Fruit fly (Drosophila melanogaster) whole organism, embryonic: ENCODE data around the gene Snapin.

Source experiments
- Adf1 ChIP-seq: fragments of 200-800 bp; sonication (Bioruptor generic); IDR thresholded peaks from 2 replicates; pipeline ENCODE4 v1.3.6; 2022; ENCODE audit warnings: missing biosample characterization, missing genetic modification characterization
- B-H2 ChIP-seq: fragments of 200-800 bp; sonication (Bioruptor generic); optimal IDR thresholded peaks from 2 replicates; lab custom pipeline; 2018; ENCODE audit warnings: missing biosample characterization, mild to moderate bottlenecking, missing genetic modification characterization
- CG10267 ChIP-seq: fragments of 200-800 bp; sonication (Bioruptor generic); optimal IDR thresholded peaks from 2 replicates; lab custom pipeline; 2018; ENCODE audit warnings: missing biosample characterization, mild to moderate bottlenecking, missing genetic modification characterization, moderate library complexity
- CG12236 ChIP-seq: fragments of 200-800 bp; sonication (Bioruptor generic); optimal IDR thresholded peaks from 2 replicates; lab custom pipeline; 2016; ENCODE audit warnings: missing biosample characterization, missing genetic modification characterization
- CG13624 ChIP-seq: fragments of 200-800 bp; sonication (Bioruptor generic); optimal IDR thresholded peaks from 2 replicates; lab custom pipeline; 2016; ENCODE audit warnings: missing biosample characterization, missing genetic modification characterization
- CG1602 ChIP-seq: fragments of 200-800 bp; sonication (Bioruptor generic); optimal IDR thresholded peaks from 3 replicates; lab custom pipeline; 2016; ENCODE audit warnings: missing biosample characterization, missing genetic modification characterization
- CG17186 ChIP-seq: fragments of 200-800 bp; sonication (Bioruptor generic); optimal IDR thresholded peaks from 3 replicates; lab custom pipeline; 2017; ENCODE audit warnings: missing biosample characterization, missing genetic modification reagents, missing genetic modification characterization
- CG17361 ChIP-seq: fragments of 200-800 bp; sonication (Bioruptor generic); IDR thresholded peaks from 3 replicates; pipeline ENCODE4 v1.3.6; 2022; ENCODE audit warnings: missing biosample characterization, missing genetic modification characterization
- CG1832 ChIP-seq: fragments of 200-800 bp; sonication (Bioruptor generic); optimal IDR thresholded peaks from 2 replicates; lab custom pipeline; 2017; ENCODE audit warnings: missing biosample characterization, mild to moderate bottlenecking, missing genetic modification characterization, inconsistent platforms
- CG18599 ChIP-seq: fragments of 200-800 bp; sonication (Bioruptor generic); optimal IDR thresholded peaks from 3 replicates; lab custom pipeline; 2017; ENCODE audit warnings: missing biosample characterization, missing genetic modification characterization, mild to moderate bottlenecking, moderate library complexity, missing genetic modification reagents
- CG2712 ChIP-seq: fragments of 200-800 bp; optimal IDR thresholded peaks from 3 replicates; lab custom pipeline; 2019; ENCODE audit warnings: missing biosample characterization, mild to moderate bottlenecking, missing genetic modification characterization, moderate library complexity
- CG2889 ChIP-seq: fragments of 200-800 bp; sonication (Bioruptor generic); IDR thresholded peaks from 3 replicates; pipeline ENCODE4 v1.3.6; 2022; ENCODE audit warnings: missing biosample characterization, missing genetic modification characterization
- CG31388 ChIP-seq: fragments of 200-800 bp; sonication (Bioruptor generic); optimal IDR thresholded peaks from 2 replicates; lab custom pipeline; 2016; ENCODE audit warnings: missing biosample characterization, missing genetic modification characterization
- CG32532 ChIP-seq: fragments of 200-800 bp; sonication (Bioruptor generic); IDR thresholded peaks from 2 replicates; pipeline ENCODE4 v1.3.6; 2022; ENCODE audit warnings: missing biosample characterization, missing genetic modification characterization
- CG33213 ChIP-seq: fragments of 200-800 bp; sonication (Bioruptor generic); optimal IDR thresholded peaks from 3 replicates; lab custom pipeline; 2016; ENCODE audit warnings: missing biosample characterization, missing genetic modification characterization
- CG34224 ChIP-seq: fragments of 200-800 bp; sonication (Bioruptor generic); IDR thresholded peaks from 3 replicates; pipeline ENCODE4 v1.3.6; 2022; ENCODE audit warnings: missing biosample characterization, missing genetic modification characterization; ENCODE audit not compliant: partially characterized antibody
- CG34376 ChIP-seq: fragments of 200-800 bp; sonication (Bioruptor generic); optimal IDR thresholded peaks from 2 replicates; lab custom pipeline; 2018; ENCODE audit warnings: missing biosample characterization, mild to moderate bottlenecking, missing genetic modification characterization
- CG6791 ChIP-seq: fragments of 200-800 bp; sonication (Bioruptor generic); IDR thresholded peaks from 3 replicates; pipeline ENCODE4 v1.3.6; 2022; ENCODE audit warnings: missing biosample characterization, missing genetic modification characterization; ENCODE audit not compliant: partially characterized antibody
- CG7271 ChIP-seq: fragments of 200-800 bp; sonication (Bioruptor generic); optimal IDR thresholded peaks from 2 replicates; lab custom pipeline; 2018; ENCODE audit warnings: missing biosample characterization, mild to moderate bottlenecking, missing genetic modification characterization, moderate library complexity
- CG8944 ChIP-seq: fragments of 200-800 bp; sonication (Bioruptor generic); optimal IDR thresholded peaks from 3 replicates; lab custom pipeline; 2016; ENCODE audit warnings: missing biosample characterization, missing genetic modification characterization
- Drgx ChIP-seq: fragments of 200-800 bp; sonication (Bioruptor generic); IDR thresholded peaks from 2 replicates; pipeline ENCODE4 v1.3.6; 2022; ENCODE audit warnings: missing biosample characterization, missing genetic modification characterization
- HLH54F ChIP-seq: fragments of 200-800 bp; sonication (Bioruptor generic); optimal IDR thresholded peaks from 3 replicates; lab custom pipeline; 2016; ENCODE audit warnings: missing biosample characterization, missing genetic modification characterization
- HLHmδ ChIP-seq: fragments of 200-800 bp; sonication (Bioruptor generic); optimal IDR thresholded peaks from 2 replicates; lab custom pipeline; 2018; ENCODE audit warnings: missing biosample characterization, mild to moderate bottlenecking, missing genetic modification characterization, moderate library complexity
- HmgD ChIP-seq: fragments of 200-800 bp; sonication (Bioruptor generic); optimal IDR thresholded peaks from 3 replicates; lab custom pipeline; 2016; ENCODE audit warnings: missing biosample characterization, missing genetic modification characterization
- Hr78 ChIP-seq, 2 experiments: fragments of 200-800 bp in 1 of 2; fragments of >200 bp in 1 of 2; sonication (Bioruptor generic) in 1 of 2; optimal IDR thresholded peaks; 2 replicates each; lab custom pipeline; 2017 to 2019; ENCODE audit warnings: missing biosample characterization in 2 of 2, missing genetic modification characterization in 2 of 2, mild to moderate bottlenecking in 1 of 2, moderate library complexity in 1 of 2
- Med ChIP-seq: fragments of 200-800 bp; sonication (Bioruptor generic); peaks from one replicate; lab custom pipeline; 2016; ENCODE audit warnings: missing biosample characterization, missing genetic modification characterization, mild to moderate bottlenecking, inconsistent platforms, moderate library complexity
- NFAT ChIP-seq: fragments of 200-800 bp; sonication (Bioruptor generic); IDR thresholded peaks from 2 replicates; pipeline ENCODE4 v1.3.6; 2022; ENCODE audit warnings: missing biosample characterization, missing genetic modification characterization
- Nf-YB ChIP-seq: fragments of 200-800 bp; sonication (Bioruptor generic); optimal IDR thresholded peaks from 3 replicates; lab custom pipeline; 2019; ENCODE audit warnings: missing biosample characterization, mild to moderate bottlenecking, missing genetic modification characterization, moderate library complexity
- Ravus ChIP-seq: fragments of 200-800 bp; sonication (Bioruptor generic); IDR thresholded peaks from 2 replicates; pipeline ENCODE4 v1.3.6; 2022; ENCODE audit warnings: missing biosample characterization, missing genetic modification characterization
- Xrp1 ChIP-seq: fragments of 200-800 bp; sonication (Bioruptor generic); IDR thresholded peaks from 2 replicates; pipeline ENCODE4 v1.3.6; 2022; ENCODE audit warnings: missing biosample characterization, missing genetic modification characterization
- aop ChIP-seq: fragments of 200-800 bp; sonication (Bioruptor generic); IDR thresholded peaks from 2 replicates; pipeline ENCODE4 v1.3.6; 2022; ENCODE audit warnings: missing biosample characterization, missing genetic modification characterization
- bsh ChIP-seq, 2 experiments: fragments of 200-800 bp; sonication (Bioruptor generic); optimal IDR thresholded peaks; 2 replicates each; lab custom pipeline; 2017 to 2018; ENCODE audit warnings: mild to moderate bottlenecking in 2 of 2, missing biosample characterization in 2 of 2, missing genetic modification characterization in 2 of 2, moderate library complexity in 1 of 2
- cg ChIP-seq: fragments of 200-800 bp; sonication (Bioruptor generic); optimal IDR thresholded peaks from 3 replicates; lab custom pipeline; 2019; ENCODE audit warnings: missing biosample characterization, mild to moderate bottlenecking, missing genetic modification characterization, moderate library complexity
- chinmo ChIP-seq: fragments of 200-800 bp; sonication (Bioruptor generic); IDR thresholded peaks from 4 replicates; pipeline ENCODE4 v1.3.6; 2022; ENCODE audit warnings: missing biosample characterization, missing genetic modification characterization; ENCODE audit not compliant: partially characterized antibody
- ci ChIP-seq: fragments of 200-800 bp; sonication (Bioruptor generic); IDR thresholded peaks from 3 replicates; pipeline ENCODE4 v1.3.6; 2022; ENCODE audit warnings: missing biosample characterization, missing genetic modification characterization
- corto ChIP-seq: fragments of 200-800 bp; sonication (Bioruptor generic); optimal IDR thresholded peaks from 2 replicates; lab custom pipeline; 2016; ENCODE audit warnings: missing biosample characterization, mild to moderate bottlenecking, missing genetic modification characterization, moderate library complexity
- crol ChIP-seq: fragments of 200-800 bp; sonication (Bioruptor generic); IDR thresholded peaks from 2 replicates; pipeline ENCODE4 v1.3.6; 2022; ENCODE audit warnings: missing biosample characterization, missing genetic modification characterization
- cwo ChIP-seq: fragments of 200-800 bp; sonication (Bioruptor generic); optimal IDR thresholded peaks from 3 replicates; lab custom pipeline; 2017; ENCODE audit warnings: missing biosample characterization, missing genetic modification characterization, mild to moderate bottlenecking, moderate library complexity, missing genetic modification reagents
- ftz-f1 ChIP-seq: fragments of 200-800 bp; sonication (Bioruptor generic); optimal IDR thresholded peaks from 2 replicates; lab custom pipeline; 2016; ENCODE audit warnings: missing biosample characterization, missing genetic modification characterization
- gsb ChIP-seq: fragments of 200-800 bp; sonication (Bioruptor generic); IDR thresholded peaks from 2 replicates; pipeline ENCODE4 v1.3.6; 2022; ENCODE audit warnings: missing biosample characterization, missing genetic modification characterization
- lab ChIP-seq: fragments of 200-800 bp; sonication (Bioruptor generic); optimal IDR thresholded peaks from 3 replicates; lab custom pipeline; 2017; ENCODE audit warnings: missing biosample characterization, missing genetic modification characterization, mild to moderate bottlenecking, moderate library complexity, missing genetic modification reagents
- lilli ChIP-seq: fragments of 200-800 bp; sonication (Bioruptor generic); optimal IDR thresholded peaks from 3 replicates; lab custom pipeline; 2016; ENCODE audit warnings: missing biosample characterization, missing genetic modification characterization
- mam ChIP-seq: fragments of 200-800 bp; sonication (Bioruptor generic); optimal IDR thresholded peaks from 3 replicates; lab custom pipeline; 2016; ENCODE audit warnings: missing biosample characterization, missing genetic modification characterization
- nom ChIP-seq: fragments of 200-800 bp; sonication (Bioruptor generic); optimal IDR thresholded peaks from 2 replicates; lab custom pipeline; 2017; ENCODE audit warnings: missing biosample characterization, missing genetic modification characterization, mild to moderate bottlenecking, moderate library complexity, missing genetic modification reagents
- slbo ChIP-seq: fragments of 200-800 bp; sonication (Bioruptor generic); IDR thresholded peaks from 2 replicates; pipeline ENCODE4 v1.3.6; 2022; ENCODE audit warnings: missing biosample characterization, missing genetic modification characterization
- twi ChIP-seq: fragments of 200-800 bp; optimal IDR thresholded peaks from 2 replicates; lab custom pipeline; 2019; ENCODE audit warnings: missing biosample characterization, mild to moderate bottlenecking, missing genetic modification characterization, moderate library complexity

Snapin gene

DNA sequence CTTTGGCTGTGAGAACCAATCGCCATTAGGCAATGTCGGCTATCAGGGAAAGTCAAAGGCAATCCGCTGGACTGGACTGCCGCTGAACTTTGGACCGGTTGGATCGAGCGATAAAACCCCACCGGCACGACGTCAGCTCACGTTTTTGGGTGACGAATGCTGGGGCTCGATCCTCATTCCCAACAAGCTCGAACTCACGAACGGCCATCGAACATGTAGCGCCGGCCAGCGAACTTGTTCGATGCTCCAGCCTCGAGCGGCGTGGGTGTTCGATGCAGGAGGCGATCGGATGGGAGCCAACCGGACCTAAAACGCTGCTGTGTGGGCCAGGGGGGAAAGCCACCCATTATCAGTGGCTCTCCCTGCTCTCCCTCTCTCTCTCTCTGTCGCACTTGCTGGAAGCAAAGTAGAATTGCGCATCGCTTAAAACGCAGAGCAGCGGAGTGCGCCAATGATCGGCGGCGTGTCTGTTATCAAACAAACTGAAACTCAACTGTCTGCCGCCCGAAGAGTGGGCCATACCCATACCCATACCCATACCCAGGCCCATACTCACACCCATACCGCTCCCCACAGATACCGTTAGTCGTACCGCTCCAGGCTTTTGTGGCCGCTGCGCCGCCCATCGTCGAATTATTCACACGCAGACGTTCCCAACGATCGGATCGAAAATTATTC is 45.3 kb upstream of the Snapin start, which contains the start of gene daw (continued):
- TF ChIP-seq Med = peak; percentile 60
- TF ChIP-seq ftz-f1 (GFP tag; lab: Kevin White, UChicago) = peak; percentile 11
- peak; percentile 60 for TF ChIP-seq lab
- TF ChIP-seq CG1832 (GFP tag; lab: Kevin White, UChicago) = peak; percentile 20
- TF ChIP-seq HLHmδ = no peak
- TF ChIP-seq mam = no peak
- TF ChIP-seq Xrp1 = no peak
- 0 out of 3 replicates have a peak, but pooled peaks have one; percentile 42 for TF ChIP-seq ci
- no peak for TF ChIP-seq CG7271
- TF ChIP-seq Hr78 (GFP tag; optimal IDR thresholded peaks at IDR 0.05; lab: Kevin White, UChicago) = peak in 1 of 2 experiments; percentile 23
- TF ChIP-seq CG12236 (GFP tag; lab: Kevin White, UChicago) = no peak
- no peak for TF ChIP-seq gsb
- peak; percentile 97 for TF ChIP-seq nom (GFP tag; lab: Kevin White, UChicago)
- TF ChIP-seq Ravus = no peak
- TF ChIP-seq Adf1 (GFP tag; lab: Robert Waterston, UW) = peak; percentile 49; the same call in 1 of the 2 replicates
- peak; percentile 12 for TF ChIP-seq CG18599 (GFP tag; lab: Kevin White, UChicago)
- TF ChIP-seq CG17186 (GFP tag; lab: Kevin White, UChicago) = no peak
- no peak for TF ChIP-seq lilli (GFP tag; lab: Kevin White, UChicago)
- peak; percentile 81 for TF ChIP-seq CG13624 (GFP tag; lab: Kevin White, UChicago)
- TF ChIP-seq CG6791 (GFP tag; lab: Robert Waterston, UW) = no peak
- TF ChIP-seq CG8944 (GFP tag; lab: Kevin White, UChicago) = no peak
- TF ChIP-seq CG17361 (GFP tag; lab: Robert Waterston, UW) = no peak
- TF ChIP-seq CG32532 = peak; percentile 9; the same call in 1 of the 2 replicates
- peak; percentile 13; the same call in 1 of the 3 replicates for TF ChIP-seq CG34224 (GFP tag; lab: Robert Waterston, UW)
- TF ChIP-seq cwo (GFP tag; lab: Kevin White, UChicago) = peak; percentile 86
- TF ChIP-seq chinmo (GFP tag; lab: Robert Waterston, UW) = no peak; the same call in 2 of the 4 replicates
- TF ChIP-seq crol = peak; percentile 90
- TF ChIP-seq aop = peak; percentile 39; the same call in 1 of the 2 replicates
- TF ChIP-seq CG34376 (GFP tag; lab: Kevin White, UChicago) = peak; percentile 85
- TF ChIP-seq Drgx = 0 out of 2 replicates have a peak, but pooled peaks have one; percentile 24
- no peak for TF ChIP-seq CG10267 (tag; lab: Kevin White, UChicago)
- no peak for TF ChIP-seq cg
- TF ChIP-seq bsh (GFP tag; optimal IDR thresholded peaks at IDR 0.05; lab: Kevin White, UChicago) = peak in 1 of 2 experiments; percentile 77
- no peak for TF ChIP-seq slbo (GFP tag; lab: Robert Waterston, UW)
- no peak for TF ChIP-seq CG2889 (GFP tag; lab: Robert Waterston, UW)
- TF ChIP-seq CG1602 (GFP tag; lab: Kevin White, UChicago) = no peak
- peak; percentile 74 for TF ChIP-seq Nf-YB (GFP tag; lab: Kevin White, UChicago)
- TF ChIP-seq B-H2 (GFP tag; lab: Kevin White, UChicago) = no peak
- no peak for TF ChIP-seq twi (tag; lab: Kevin White, UChicago)
- TF ChIP-seq HLH54F (GFP tag; lab: Kevin White, UChicago) = no peak
- no peak for TF ChIP-seq corto
- TF ChIP-seq CG31388 (GFP tag; lab: Kevin White, UChicago) = no peak
- peak; percentile 25; the same call in 1 of the 2 replicates for TF ChIP-seq NFAT (GFP tag; lab: Robert Waterston, UW)
- TF ChIP-seq CG2712 (tag; lab: Kevin White, UChicago) = no peak
- TF ChIP-seq CG33213 (GFP tag; lab: Kevin White, UChicago) = no peak
- TF ChIP-seq HmgD (GFP tag; lab: Kevin White, UChicago) = peak; percentile 23
